Worm (Caenorhabditis elegans) whole organism, L3 larva: ENCODE measurements around the gene W01B6.4.

Source experiments
- egl-27 ChIP-seq: sonication (generic microtip); optimal IDR thresholded peaks from 4 replicates; lab custom pipeline; 2017; ENCODE audit warnings: missing biosample characterization, missing genetic modification reagents, missing genetic modification characterization
- elt-1 ChIP-seq: fragments of 150-350 bp; optimal IDR thresholded peaks from 2 replicates; lab custom pipeline; 2014; ENCODE audit warnings: missing biosample characterization, missing genetic modification characterization
- nhr-23 ChIP-seq: fragments of 150-350 bp; optimal IDR thresholded peaks from 2 replicates; lab custom pipeline; 2014; ENCODE audit warnings: missing biosample characterization, missing genetic modification reagents, missing genetic modification characterization
- unc-62 ChIP-seq: fragments of 150-350 bp; sonication (generic microtip); optimal IDR thresholded peaks from 4 replicates; lab custom pipeline; 2014; ENCODE audit warnings: missing biosample characterization, missing genetic modification reagents, missing genetic modification characterization

DNA sequence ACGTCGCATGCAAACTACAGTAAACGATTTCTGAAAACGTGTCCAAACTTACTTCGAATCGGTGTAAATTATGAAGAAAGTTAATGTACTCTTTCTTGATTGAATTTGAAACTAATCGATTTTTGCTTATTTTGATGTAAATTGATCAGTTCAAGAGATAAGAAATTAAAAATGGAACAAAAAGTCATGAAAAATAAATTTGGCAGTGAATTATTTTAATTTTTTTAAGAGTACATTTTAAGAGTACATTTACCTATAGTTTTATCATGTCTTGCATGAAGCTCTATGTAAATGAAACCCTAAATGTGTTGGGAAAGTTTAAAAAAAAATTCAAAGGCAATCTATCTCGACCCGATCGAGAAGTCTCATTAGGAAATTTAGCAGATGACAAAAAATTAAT lies 19.1 kb upstream of the W01B6.4 start, which contains the start of gene T04B2.7:
- TF ChIP-seq egl-27 (tag; lab: Kevin White, UChicago) (no peak), nhr-23 (tag; lab: Kevin White, UChicago) (no peak), unc-62 (GFP tag; lab: Kevin White, UChicago) (no peak), elt-1 (tag; lab: Kevin White, UChicago) (no peak)
